Fruit fly (Drosophila melanogaster): ENCODE results near the gene wcy.

DNA sequence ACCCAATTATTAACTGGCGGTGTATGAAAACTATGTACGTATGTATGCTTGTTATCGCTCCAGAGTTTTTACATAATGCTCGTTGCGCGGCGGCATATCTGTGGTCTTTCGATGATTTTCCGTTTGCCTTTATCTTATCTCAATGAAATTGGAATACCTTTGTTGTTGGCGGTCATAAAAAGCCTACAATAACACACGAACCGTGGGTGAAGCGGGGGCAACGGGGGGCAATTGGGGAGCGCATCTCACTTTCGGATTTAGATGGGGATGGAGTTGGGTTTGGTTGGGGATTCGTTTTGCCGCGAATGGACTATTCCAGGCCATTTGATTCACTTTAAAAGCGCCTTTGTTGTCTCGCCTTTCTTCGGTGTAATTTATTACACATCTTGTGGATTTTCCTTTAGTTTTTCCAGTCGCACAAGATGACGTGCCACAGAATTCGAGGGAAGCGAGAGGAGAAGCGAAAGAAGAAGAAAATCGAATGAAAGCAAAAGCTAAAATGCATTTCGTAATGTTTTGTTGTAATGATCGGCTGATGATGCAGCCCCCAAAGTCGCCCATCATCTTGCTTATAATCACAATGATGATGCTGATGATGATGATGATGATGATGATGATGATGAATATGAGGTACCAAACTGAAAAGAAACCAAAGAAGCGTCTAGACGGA is 44.9 kb upstream of the wcy start:
- TF ChIP-seq Sin3A (optimal IDR thresholded peaks at IDR 0.05), result no peak
- no peak for TF ChIP-seq insv (optimal IDR thresholded peaks at IDR 0.05)
- TF ChIP-seq Myc (optimal IDR thresholded peaks at IDR 0.05), result no peak
- TF ChIP-seq ttk (optimal IDR thresholded peaks at IDR 0.05), result no peak

Data from Kc167 (cell line).